Fruit fly (Drosophila melanogaster): ENCODE data around the gene CG18528.

The CG18528 gene

dm6 chr3R:24333182-24333808 lies 26.6 kb downstream of the CG18528 start, which contains the start of the genes Rrp5 and Dis3 (continued):
- TF ChIP-seq ind (GFP tag; optimal IDR thresholded peaks at IDR 0.05) (no peak), sug (tag; optimal IDR thresholded peaks at IDR 0.05) (no peak), CG2199 (GFP tag; IDR thresholded peaks at IDR 0.05) (no peak; the same call in 2 of the 3 replicates), CG4730 (GFP tag; IDR thresholded peaks at IDR 0.05) (no peak), HmgZ (tag; optimal IDR thresholded peaks at IDR 0.05) (peak; percentile 84), CG9215 (GFP tag; IDR thresholded peaks at IDR 0.05) (peak; percentile 33), CrebB (tag; optimal IDR thresholded peaks at IDR 0.05) (no peak), wdn (GFP tag; IDR thresholded peaks at IDR 0.05) (0 out of 2 replicates have a peak, but pooled peaks have one; percentile 38), CG7786 (GFP tag; optimal IDR thresholded peaks at IDR 0.05) (peak; percentile 43), chif (GFP tag; optimal IDR thresholded peaks at IDR 0.05) (peak in 1 of 2 experiments; percentile 24), Nf-YC (tag; optimal IDR thresholded peaks at IDR 0.05) (no peak), Side (GFP tag; optimal IDR thresholded peaks at IDR 0.05) (peak; percentile 31), CG14860 (GFP tag; IDR thresholded peaks at IDR 0.05; ENCODE audit: partially characterized antibody) (0 out of 3 replicates have a peak, but pooled peaks have one; percentile 20), cg (GFP tag; optimal IDR thresholded peaks at IDR 0.05) (no peak), CG13624 (GFP tag; optimal IDR thresholded peaks at IDR 0.05) (peak; percentile 53), onecut (GFP tag; IDR thresholded peaks at IDR 0.05) (no peak), CG33213 (GFP tag; optimal IDR thresholded peaks at IDR 0.05) (no peak), run (tag; optimal IDR thresholded peaks at IDR 0.05) (no peak), phol (tag; optimal IDR thresholded peaks at IDR 0.05) (peak; percentile 74), CG17328 (GFP tag; IDR thresholded peaks at IDR 0.05) (peak; percentile 46; the same call in 1 of the 2 replicates), pfk (GFP tag; optimal IDR thresholded peaks at IDR 0.05) (peak; percentile 6), Bteb2 (GFP tag; optimal IDR thresholded peaks at IDR 0.05) (no peak), CG10431 (GFP tag; optimal IDR thresholded peaks at IDR 0.05) (no peak), Atf6 (GFP tag; IDR thresholded peaks at IDR 0.05) (no peak), CG10979 (tag; optimal IDR thresholded peaks at IDR 0.05) (peak; percentile 55), hb (GFP tag; IDR thresholded peaks at IDR 0.05; ENCODE audit: partially characterized antibody) (no peak), CG30403 (GFP tag; optimal IDR thresholded peaks at IDR 0.05) (peak; percentile 24), NFAT (GFP tag; IDR thresholded peaks at IDR 0.05) (peak; percentile 79), vvl (GFP tag; IDR thresholded peaks at IDR 0.05) (peak; percentile 78), CG10209 (GFP tag; optimal IDR thresholded peaks at IDR 0.05) (no peak), knrl (GFP tag; IDR thresholded peaks at IDR 0.05; ENCODE audit: partially characterized antibody) (peak; percentile 64; the same call in 2 of the 3 replicates), luna (GFP tag; optimal IDR thresholded peaks at IDR 0.05) (no peak), Drgx (GFP tag; IDR thresholded peaks at IDR 0.05) (no peak), CG32532 (GFP tag; IDR thresholded peaks at IDR 0.05) (peak; percentile 65), CG13123 (GFP tag; optimal IDR thresholded peaks at IDR 0.05) (no peak), CG2889 (GFP tag; IDR thresholded peaks at IDR 0.05) (no peak), CG15696 (tag; optimal IDR thresholded peaks at IDR 0.05) (peak; percentile 29), CG42726 (GFP tag; IDR thresholded peaks at IDR 0.05; ENCODE audit: partially characterized antibody) (0 out of 2 replicates have a peak, but pooled peaks have one; percentile 65), Fer1 (GFP tag; optimal IDR thresholded peaks at IDR 0.05) (no peak), ro (GFP tag; IDR thresholded peaks at IDR 0.05) (no peak), rib (GFP tag; IDR thresholded peaks at IDR 0.05) (no peak), CG34422 (GFP tag; IDR thresholded peaks at IDR 0.05) (peak; percentile 89), Hr78 (GFP tag; optimal IDR thresholded peaks at IDR 0.05) (no peak), CG12744 (GFP tag; optimal IDR thresholded peaks at IDR 0.05) (no peak), CG11085 (GFP tag; IDR thresholded peaks at IDR 0.05) (peak; percentile 42; the same call in 1 of the 2 replicates), CG11456 (GFP tag; IDR thresholded peaks at IDR 0.05) (peak; percentile 74; the same call in 2 of the 3 replicates), CG17385 (GFP tag; optimal IDR thresholded peaks at IDR 0.05) (no peak), Ets97D (GFP tag; optimal IDR thresholded peaks at IDR 0.05) (peak; percentile 81), CG11723 (GFP tag; optimal IDR thresholded peaks at IDR 0.05) (no peak), Ets65A (GFP tag) (peak; percentile 66)

All from whole organism, embryonic.